Fruit fly (Drosophila melanogaster) whole organism, embryonic: ENCODE results near the gene Mtch.
A peak's percentile ranks its signal among the peaks of the same experiment; 100 is the strongest.

Source experiments
- Ada2b ChIP-seq: fragments of 200-800 bp; sonication (Bioruptor generic); IDR thresholded peaks from 2 replicates; pipeline ENCODE4 v1.3.6; 2022; ENCODE audit warnings: missing biosample characterization, missing genetic modification characterization
- Atf3 ChIP-seq: fragments of 200-800 bp; sonication (Bioruptor generic); optimal IDR thresholded peaks from 3 replicates; lab custom pipeline; 2016; ENCODE audit warnings: missing biosample characterization, missing genetic modification characterization
- Bgb ChIP-seq: fragments of 200-800 bp; sonication (Bioruptor generic); IDR thresholded peaks from 2 replicates; pipeline ENCODE4 v1.3.6; 2022; ENCODE audit warnings: missing biosample characterization, missing genetic modification characterization; ENCODE audit not compliant: partially characterized antibody
- BtbVII ChIP-seq: fragments of 200-800 bp; sonication (Bioruptor generic); optimal IDR thresholded peaks from 3 replicates; lab custom pipeline; 2017; ENCODE audit warnings: missing biosample characterization, mild to moderate bottlenecking, missing genetic modification characterization
- CG1024 ChIP-seq: fragments of 200-800 bp; sonication (Bioruptor generic); IDR thresholded peaks from 2 replicates; pipeline ENCODE4 v1.3.6; 2022; ENCODE audit warnings: missing biosample characterization, missing genetic modification characterization
- CG10366 ChIP-seq: fragments of 200-800 bp; sonication (Bioruptor generic); IDR thresholded peaks from 2 replicates; pipeline ENCODE4 v1.3.6; 2022; ENCODE audit warnings: missing biosample characterization, missing genetic modification characterization
- CG11093 ChIP-seq: fragments of 200-800 bp; sonication (Bioruptor generic); IDR thresholded peaks from 3 replicates; pipeline ENCODE4 v1.3.6; 2022; ENCODE audit warnings: missing biosample characterization, missing genetic modification characterization
- CG11247 ChIP-seq: fragments of 200-800 bp; sonication (Bioruptor generic); IDR thresholded peaks from 2 replicates; pipeline ENCODE4 v1.3.6; 2022; ENCODE audit warnings: missing biosample characterization, missing genetic modification characterization
- CG12391 ChIP-seq: fragments of 200-800 bp; sonication (Bioruptor generic); optimal IDR thresholded peaks from 3 replicates; lab custom pipeline; 2018; ENCODE audit warnings: missing biosample characterization, mild to moderate bottlenecking, missing genetic modification characterization, moderate library complexity
- CG14050 ChIP-seq: fragments of 200-800 bp; sonication (Bioruptor generic); IDR thresholded peaks from 3 replicates; pipeline ENCODE4 v1.3.6; 2022; ENCODE audit warnings: missing biosample characterization, missing genetic modification characterization
- CG14441 ChIP-seq: fragments of 200-800 bp; sonication (Bioruptor generic); IDR thresholded peaks from 2 replicates; pipeline ENCODE4 v1.3.6; 2022; ENCODE audit warnings: missing biosample characterization, missing genetic modification characterization
- CG15514 ChIP-seq: fragments of 200-800 bp; sonication (Bioruptor generic); optimal IDR thresholded peaks from 3 replicates; lab custom pipeline; 2017; ENCODE audit warnings: missing biosample characterization, missing genetic modification characterization, mild to moderate bottlenecking, moderate library complexity, missing genetic modification reagents
- CG16863 ChIP-seq: fragments of 200-800 bp; sonication (Bioruptor generic); optimal IDR thresholded peaks from 3 replicates; lab custom pipeline; 2016; ENCODE audit warnings: missing biosample characterization, missing genetic modification characterization
- CG17568 ChIP-seq: fragments of 200-800 bp; sonication (Bioruptor generic); optimal IDR thresholded peaks from 2 replicates; lab custom pipeline; 2018; ENCODE audit warnings: missing biosample characterization, mild to moderate bottlenecking, missing genetic modification characterization, moderate library complexity
- CG1832 ChIP-seq: fragments of 200-800 bp; sonication (Bioruptor generic); optimal IDR thresholded peaks from 2 replicates; lab custom pipeline; 2017; ENCODE audit warnings: missing biosample characterization, mild to moderate bottlenecking, missing genetic modification characterization, inconsistent platforms
- CG33213 ChIP-seq: fragments of 200-800 bp; sonication (Bioruptor generic); optimal IDR thresholded peaks from 3 replicates; lab custom pipeline; 2016; ENCODE audit warnings: missing biosample characterization, missing genetic modification characterization
- CG3726 ChIP-seq: fragments of 200-800 bp; sonication (Bioruptor generic); IDR thresholded peaks from 3 replicates; pipeline ENCODE4, ENCODE4 v1.3.6; 2022; ENCODE audit warnings: missing biosample characterization, missing genetic modification characterization
- CG4360 ChIP-seq: fragments of 200-800 bp; sonication (Bioruptor generic); IDR thresholded peaks from 2 replicates; pipeline ENCODE4 v1.3.6; 2022; ENCODE audit warnings: missing biosample characterization, missing genetic modification characterization
- CG6765 ChIP-seq: fragments of 200-800 bp; sonication (Bioruptor generic); optimal IDR thresholded peaks from 3 replicates; lab custom pipeline; 2017; ENCODE audit warnings: missing biosample characterization, mild to moderate bottlenecking, missing genetic modification characterization
- CG7928 ChIP-seq: fragments of 200-800 bp; sonication (Bioruptor generic); optimal IDR thresholded peaks from 2 replicates; lab custom pipeline; 2017; ENCODE audit warnings: missing biosample characterization, mild to moderate bottlenecking, missing genetic modification characterization
- CG8765 ChIP-seq: fragments of 200-800 bp; sonication (Bioruptor generic); IDR thresholded peaks from 2 replicates; pipeline ENCODE4 v1.3.6; 2022; ENCODE audit warnings: missing biosample characterization, missing genetic modification characterization
- CG9215 ChIP-seq: fragments of 200-800 bp; sonication (Bioruptor generic); IDR thresholded peaks from 2 replicates; pipeline ENCODE4 v1.3.6; 2022; ENCODE audit warnings: missing biosample characterization, missing genetic modification characterization
- CTCF ChIP-seq: fragments of 200-800 bp; sonication (Bioruptor generic); optimal IDR thresholded peaks from 2 replicates; lab custom pipeline; 2017; ENCODE audit warnings: missing biosample characterization, mild to moderate bottlenecking, missing genetic modification characterization, moderate library complexity
- CkIIα-i1 ChIP-seq: fragments of 200-800 bp; sonication (Bioruptor generic); IDR thresholded peaks from 2 replicates; pipeline ENCODE4 v1.3.6; 2022; ENCODE audit warnings: missing biosample characterization, missing genetic modification characterization
- Doc2 ChIP-seq: fragments of 200-800 bp; sonication (Bioruptor generic); IDR thresholded peaks from 2 replicates; pipeline ENCODE4 v1.3.6; 2022; ENCODE audit warnings: missing biosample characterization, missing genetic modification characterization
- Gsc ChIP-seq: fragments of 200-800 bp; sonication (Bioruptor generic); IDR thresholded peaks from 2 replicates; pipeline ENCODE4 v1.3.6; 2022; ENCODE audit warnings: missing biosample characterization, missing genetic modification characterization
- Hmr ChIP-seq: fragments of 200-800 bp; sonication (Bioruptor generic); optimal IDR thresholded peaks from 3 replicates; lab custom pipeline; 2017; ENCODE audit warnings: mild to moderate bottlenecking, missing biosample characterization, missing genetic modification reagents, missing genetic modification characterization
- Lim3 ChIP-seq: fragments of 200-800 bp; sonication (Bioruptor generic); IDR thresholded peaks from 2 replicates; pipeline ENCODE4 v1.3.6; 2022; ENCODE audit warnings: missing biosample characterization, missing genetic modification characterization
- MTF-1 ChIP-seq: fragments of 200-800 bp; sonication (Bioruptor generic); optimal IDR thresholded peaks from 2 replicates; lab custom pipeline; 2018; ENCODE audit warnings: missing biosample characterization, mild to moderate bottlenecking, missing genetic modification characterization, borderline replicate concordance
- Mrtf ChIP-seq: fragments of 200-800 bp; sonication (Bioruptor generic); IDR thresholded peaks from 3 replicates; pipeline ENCODE4 v1.3.6; 2022; ENCODE audit warnings: missing biosample characterization, missing genetic modification characterization
- Opbp ChIP-seq: fragments of 200-800 bp; sonication (Bioruptor generic); IDR thresholded peaks from 3 replicates; pipeline ENCODE4 v1.3.6; 2022; ENCODE audit warnings: missing biosample characterization, missing genetic modification characterization; ENCODE audit not compliant: partially characterized antibody
- Side ChIP-seq: fragments of 200-800 bp; sonication (Bioruptor generic); optimal IDR thresholded peaks from 2 replicates; lab custom pipeline; 2016; ENCODE audit warnings: missing biosample characterization, missing genetic modification characterization
- Sin3A ChIP-seq: fragments of >200 bp; optimal IDR thresholded peaks from 2 replicates; lab custom pipeline; 2018
- Xbp1 ChIP-seq: fragments of 200-800 bp; sonication (Bioruptor generic); optimal IDR thresholded peaks from 3 replicates; lab custom pipeline; 2016; ENCODE audit warnings: missing biosample characterization, mild to moderate bottlenecking, missing genetic modification characterization
- Xrp1 ChIP-seq: fragments of 200-800 bp; sonication (Bioruptor generic); IDR thresholded peaks from 2 replicates; pipeline ENCODE4 v1.3.6; 2022; ENCODE audit warnings: missing biosample characterization, missing genetic modification characterization
- cas ChIP-seq: fragments of 200-800 bp; sonication (Bioruptor generic); IDR thresholded peaks from 2 replicates; pipeline ENCODE4 v1.3.6; 2022; ENCODE audit warnings: missing biosample characterization, missing genetic modification characterization
- caup ChIP-seq: fragments of 200-800 bp; sonication (Bioruptor generic); optimal IDR thresholded peaks from 3 replicates; lab custom pipeline; 2017; ENCODE audit warnings: missing biosample characterization, mild to moderate bottlenecking, missing genetic modification characterization, moderate library complexity; ENCODE audit not compliant: severe bottlenecking
- dimm ChIP-seq: fragments of 200-800 bp; sonication (Bioruptor generic); IDR thresholded peaks from 2 replicates; pipeline ENCODE4 v1.3.6; 2022; ENCODE audit warnings: missing biosample characterization, missing genetic modification characterization
- esg ChIP-seq: fragments of 200-800 bp; sonication (Bioruptor generic); conservative IDR thresholded peaks from 2 replicates; pipeline ENCODE4 v1.3.6; 2022; ENCODE audit warnings: missing biosample characterization, missing genetic modification characterization
- eve ChIP-seq, 2 experiments: fragments of >200 bp; optimal IDR thresholded peaks; 2 replicates each; lab custom pipeline; 2017; ENCODE audit warnings: missing biosample characterization in 2 of 2, missing genetic modification characterization in 2 of 2
- ewg ChIP-seq: fragments of 200-800 bp; sonication (Bioruptor generic); optimal IDR thresholded peaks from 3 replicates; lab custom pipeline; 2017; ENCODE audit warnings: mild to moderate bottlenecking, missing biosample characterization, missing genetic modification reagents, missing genetic modification characterization
- exex ChIP-seq: fragments of 200-800 bp; sonication (Bioruptor generic); optimal IDR thresholded peaks from 4 replicates; lab custom pipeline; 2018; ENCODE audit warnings: missing biosample characterization, mild to moderate bottlenecking, missing genetic modification characterization, moderate library complexity
- hkb ChIP-seq, 2 experiments: fragments of 200-800 bp in 1 of 2; fragments of >200 bp in 1 of 2; sonication (Bioruptor generic) in 1 of 2; IDR thresholded peaks in 1 of 2; optimal IDR thresholded peaks in 1 of 2; 2 replicates each; pipeline versions ENCODE4 v1.3.6 to Lab custom; 2017 to 2022; ENCODE audit warnings: missing biosample characterization in 1 of 2, missing genetic modification characterization in 1 of 2
- luna ChIP-seq: fragments of 200-800 bp; sonication (Bioruptor generic); optimal IDR thresholded peaks from 2 replicates; lab custom pipeline; 2016; ENCODE audit warnings: missing biosample characterization, missing genetic modification characterization
- mld ChIP-seq: fragments of 200-800 bp; sonication (Bioruptor generic); IDR thresholded peaks from 3 replicates; pipeline ENCODE4 v1.3.6; 2022; ENCODE audit warnings: missing biosample characterization, missing genetic modification characterization; ENCODE audit not compliant: partially characterized antibody
- nau ChIP-seq: fragments of 200-800 bp; sonication (Bioruptor generic); optimal IDR thresholded peaks from 3 replicates; lab custom pipeline; 2017; ENCODE audit warnings: missing biosample characterization, mild to moderate bottlenecking, missing genetic modification characterization, missing genetic modification reagents
- oc ChIP-seq: fragments of 200-800 bp; sonication (Bioruptor generic); optimal IDR thresholded peaks from 2 replicates; lab custom pipeline; 2018; ENCODE audit warnings: missing biosample characterization, mild to moderate bottlenecking, missing genetic modification characterization, moderate library complexity
- pan ChIP-seq, 4 experiments: fragments of >200 bp in 3 of 4; fragments of 200-800 bp in 1 of 4; sonication (Bioruptor generic) in 1 of 4; optimal IDR thresholded peaks in 3 of 4; IDR thresholded peaks in 1 of 4; 2 replicates each; pipeline versions ENCODE4 v1.3.6 to Lab custom; 2017 to 2022; ENCODE audit warnings: missing biosample characterization in 2 of 4, missing genetic modification characterization in 2 of 4, mixed read lengths in 1 of 4
- sd ChIP-seq: fragments of 200-800 bp; sonication (Bioruptor generic); optimal IDR thresholded peaks from 3 replicates; lab custom pipeline; 2018; ENCODE audit warnings: missing biosample characterization, mild to moderate bottlenecking, missing genetic modification characterization, moderate library complexity
- tgo ChIP-seq: fragments of 200-800 bp; sonication (Bioruptor generic); IDR thresholded peaks from 3 replicates; pipeline ENCODE4 v1.3.6; 2022; ENCODE audit warnings: missing biosample characterization, missing genetic modification characterization
- vvl ChIP-seq: fragments of 200-800 bp; sonication (Bioruptor generic); IDR thresholded peaks from 2 replicates; pipeline ENCODE4 v1.3.6; 2022; ENCODE audit warnings: missing biosample characterization, missing genetic modification characterization

Gene Mtch

dm6 chr3L:156591-157303, 27.7 kb upstream of the Mtch start (continued):
- TF ChIP-seq cas (GFP tag; lab: Robert Waterston, UW) (no peak), esg (GFP tag; lab: Robert Waterston, UW) (no peak), Mrtf (GFP tag; lab: Robert Waterston, UW) (no peak), exex (tag; lab: Kevin White, UChicago) (peak; percentile 81), Gsc (no peak), mld (no peak), CG15514 (GFP tag; lab: Kevin White, UChicago) (no peak), Lim3 (GFP tag; lab: Robert Waterston, UW) (no peak), CG3726 (no peak), pan (optimal IDR thresholded peaks at IDR 0.05; lab: Kevin White, UChicago) (no peak), pan (GFP tag; optimal IDR thresholded peaks at IDR 0.05 in 1 of 2, IDR thresholded peaks at IDR 0.05 in 1 of 2) (no peak), BtbVII (GFP tag; lab: Kevin White, UChicago) (no peak), CTCF (GFP tag; lab: Kevin White, UChicago) (no peak), CG9215 (no peak), CG1832 (GFP tag; lab: Kevin White, UChicago) (no peak), Hmr (GFP tag; lab: Kevin White, UChicago) (peak; percentile 47), CG17568 (GFP tag; lab: Kevin White, UChicago) (peak; percentile 1), CG11247 (GFP tag; lab: Robert Waterston, UW) (no peak), CG14050 (GFP tag; lab: Robert Waterston, UW) (no peak), CG7928 (GFP tag; lab: Kevin White, UChicago) (no peak), CG11093 (GFP tag; lab: Robert Waterston, UW) (no peak), Bgb (no peak), Xrp1 (GFP tag; lab: Robert Waterston, UW) (no peak), sd (peak; percentile 98), Side (GFP tag; lab: Kevin White, UChicago) (no peak), Opbp (GFP tag; lab: Robert Waterston, UW) (no peak), vvl (GFP tag; lab: Robert Waterston, UW) (no peak), hkb (optimal IDR thresholded peaks at IDR 0.05; lab: Kevin White, UChicago) (no peak), hkb (GFP tag; IDR thresholded peaks at IDR 0.05; lab: Robert Waterston, UW) (no peak), eve (GFP tag; optimal IDR thresholded peaks at IDR 0.05; lab: Kevin White, UChicago) (no peak), CG33213 (GFP tag; lab: Kevin White, UChicago) (no peak), Sin3A (lab: Kevin White, UChicago) (no peak), Doc2 (GFP tag; lab: Robert Waterston, UW) (no peak), CG16863 (GFP tag; lab: Kevin White, UChicago) (no peak), CG10366 (GFP tag; lab: Robert Waterston, UW) (no peak), dimm (GFP tag; lab: Robert Waterston, UW) (no peak), luna (GFP tag; lab: Kevin White, UChicago) (no peak), CG8765 (GFP tag; lab: Robert Waterston, UW) (no peak), Ada2b (GFP tag; lab: Robert Waterston, UW) (no peak), oc (tag; lab: Kevin White, UChicago) (no peak), tgo (GFP tag; lab: Robert Waterston, UW) (no peak), nau (GFP tag; lab: Kevin White, UChicago) (no peak), CG1024 (GFP tag; lab: Robert Waterston, UW) (no peak), CG14441 (GFP tag; lab: Robert Waterston, UW) (peak; percentile 40), Atf3 (GFP tag; lab: Kevin White, UChicago) (no peak), MTF-1 (GFP tag; lab: Kevin White, UChicago) (no peak), Xbp1 (GFP tag; lab: Kevin White, UChicago) (no peak), CG6765 (no peak), ewg (GFP tag; lab: Kevin White, UChicago) (no peak), CkIIα-i1 (GFP tag; lab: Robert Waterston, UW) (no peak), CG4360 (no peak), CG12391 (tag; lab: Kevin White, UChicago) (no peak), caup (GFP tag; lab: Kevin White, UChicago) (peak; percentile 63)
